Fruit fly (Drosophila melanogaster) S2 (cell line): ENCODE data around the gene 825-Oak.
"Not testable (repeated sequence)": the region's sequence is repeated elsewhere in the genome, so short reads cannot be mapped to it uniquely, and the experiment has no call there.

Experiments
- CG8478 ChIP-seq: fragments of >200 bp; optimal IDR thresholded peaks from 2 replicates; lab custom pipeline; 2018
- CTCF ChIP-seq, 2 experiments: fragments of >200 bp; optimal IDR thresholded peaks; 2 replicates each; lab custom pipeline; 2018

825-Oak gene

dm6 chr3L:19487260-19487659 is 15.2 kb upstream of the 825-Oak start, which contains the start of gene CG32212:
CG32212 (plus strand) TSS chr3L:19487560.
- not testable (repeated sequence) for TF ChIP-seq CG8478 (lab: Kevin White, UChicago); CTCF (optimal IDR thresholded peaks at IDR 0.05; lab: Kevin White, UChicago)

- TF ChIP-seq CG8478 (lab: Kevin White, UChicago) (no peak), CTCF (optimal IDR thresholded peaks at IDR 0.05; lab: Kevin White, UChicago) (no peak)
Measured at dm6 chr3L:19486398-19486797, 14.4 kb upstream of the 825-Oak start, which contains the start of gene brv1. brv1 (minus strand) TSS chr3L:19486498.

dm6 chr3L:19483007-19483406 is 11.0 kb upstream of the 825-Oak start:
- no peak for TF ChIP-seq CG8478 (lab: Kevin White, UChicago)
- TF ChIP-seq CTCF (optimal IDR thresholded peaks at IDR 0.05; lab: Kevin White, UChicago) = no peak

- no peak for TF ChIP-seq CTCF (optimal IDR thresholded peaks at IDR 0.05; lab: Kevin White, UChicago)
- no peak for TF ChIP-seq CG8478 (lab: Kevin White, UChicago)
Measured at dm6 chr3L:19482014-19482413, 10.0 kb upstream of the 825-Oak start.

dm6 chr3L:19481209-19481608 is 9.2 kb upstream of the 825-Oak start:
- TF ChIP-seq CG8478 (lab: Kevin White, UChicago) (no peak), CTCF (optimal IDR thresholded peaks at IDR 0.05; lab: Kevin White, UChicago) (no peak)

- TF ChIP-seq CTCF (optimal IDR thresholded peaks at IDR 0.05; lab: Kevin White, UChicago); CG8478 (lab: Kevin White, UChicago): not testable (repeated sequence)
Measured at dm6 chr3L:19475478-19475877, 3.5 kb upstream of the 825-Oak start, which contains the start of the genes CG18294 and CG32213. CG18294 (minus strand) TSS chr3L:19475578. CG32213 (plus strand) TSS chr3L:19475839.

dm6 chr3L:19466979-19467378 is 5.0 kb downstream of the 825-Oak start, which contains the start of the genes CG14096 and CG32214:
CG14096 (minus strand) TSS chr3L:19467079.
CG32214 (plus strand) TSS chr3L:19467346.
- not testable (repeated sequence) for TF ChIP-seq CG8478 (lab: Kevin White, UChicago); CTCF (optimal IDR thresholded peaks at IDR 0.05; lab: Kevin White, UChicago)

- TF ChIP-seq CG8478 (lab: Kevin White, UChicago) (no peak), CTCF (optimal IDR thresholded peaks at IDR 0.05; lab: Kevin White, UChicago) (no peak)
Measured at dm6 chr3L:19464659-19465058, 7.4 kb downstream of the 825-Oak start, which contains the start of gene CG14095. CG14095 (minus strand) TSS chr3L:19464759.

dm6 chr3L:19446394-19447349 is 25.4 kb downstream of the 825-Oak start, which contains the start of the genes CG33062 and Chd3:
CG33062 (minus strand) TSS chr3L:19446444.
Chd3 (plus strand) TSS chr3L:19447173.
- no peak for TF ChIP-seq CTCF (optimal IDR thresholded peaks at IDR 0.05; lab: Kevin White, UChicago)
- no peak for TF ChIP-seq CG8478 (lab: Kevin White, UChicago)

dm6 chr3L:19444092-19444491 is 27.9 kb downstream of the 825-Oak start:
- TF ChIP-seq CG8478 (lab: Kevin White, UChicago) = no peak
- TF ChIP-seq CTCF (optimal IDR thresholded peaks at IDR 0.05; lab: Kevin White, UChicago) = no peak

dm6 chr3L:19442239-19442638 is 29.8 kb downstream of the 825-Oak start:
- TF ChIP-seq CTCF (optimal IDR thresholded peaks at IDR 0.05; lab: Kevin White, UChicago) = no peak
- no peak for TF ChIP-seq CG8478 (lab: Kevin White, UChicago)
